Worm (Caenorhabditis elegans): Measurements from ENCODE around the gene idpp-12.

The idpp-12 gene

DNA sequence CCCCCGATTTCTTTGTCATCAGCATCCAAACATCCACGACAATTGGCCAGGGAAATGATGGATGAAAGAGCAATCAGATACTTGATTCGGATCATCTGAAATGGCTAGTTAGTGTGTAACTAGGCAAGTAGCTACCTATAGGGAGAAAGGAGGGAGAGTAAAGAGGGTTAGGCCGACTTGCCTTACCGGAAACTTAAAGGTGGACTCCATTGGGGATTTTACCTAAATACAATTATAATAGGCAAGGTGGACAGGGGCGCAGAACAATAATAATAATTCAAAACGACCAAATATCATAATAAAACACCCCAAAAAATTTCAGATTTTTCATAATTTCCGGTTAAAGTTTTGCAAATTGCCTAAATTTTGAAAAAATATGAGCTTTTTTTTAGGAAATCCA, 36.2 kb upstream of the idpp-12 start, which contains the start of gene clec-173:
Gene clec-173, minus strand, starts transcription at position 101 of the 400 bp plus-strand sequence.
- TF ChIP-seq mes-2 (tag; optimal IDR thresholded peaks at IDR 0.05; ENCODE audit: poor library complexity, severe bottlenecking) (no peak), spr-1 (tag; optimal IDR thresholded peaks at IDR 0.05) (no peak), lin-1 (GFP tag; IDR thresholded peaks at IDR 0.05) (no peak), ceh-28 (tag; optimal IDR thresholded peaks at IDR 0.05) (no peak), lin-13 (GFP tag; optimal IDR thresholded peaks at IDR 0.05) (no peak), nhr-6 (tag; optimal IDR thresholded peaks at IDR 0.05) (no peak), zip-2 (tag; optimal IDR thresholded peaks at IDR 0.05) (no peak), daf-8 (GFP tag; IDR thresholded peaks at IDR 0.05) (no peak), F26F4.8 (GFP tag; conservative IDR thresholded peaks at IDR 0.05) (no peak), skn-1 (tag; optimal IDR thresholded peaks at IDR 0.05) (no peak), mdl-1 (tag; optimal IDR thresholded peaks at IDR 0.05) (no peak), hlh-11 (tag; optimal IDR thresholded peaks at IDR 0.05) (no peak), hmg-1.1 (GFP tag; IDR thresholded peaks at IDR 0.05) (no peak), zfp-3 (GFP tag; conservative IDR thresholded peaks at IDR 0.05) (no peak), T26A8.4 (GFP tag; IDR thresholded peaks at IDR 0.05) (no peak), hif-1 (tag; optimal IDR thresholded peaks at IDR 0.05) (no peak), php-3 (GFP tag; IDR thresholded peaks at IDR 0.05) (no peak)

DNA sequence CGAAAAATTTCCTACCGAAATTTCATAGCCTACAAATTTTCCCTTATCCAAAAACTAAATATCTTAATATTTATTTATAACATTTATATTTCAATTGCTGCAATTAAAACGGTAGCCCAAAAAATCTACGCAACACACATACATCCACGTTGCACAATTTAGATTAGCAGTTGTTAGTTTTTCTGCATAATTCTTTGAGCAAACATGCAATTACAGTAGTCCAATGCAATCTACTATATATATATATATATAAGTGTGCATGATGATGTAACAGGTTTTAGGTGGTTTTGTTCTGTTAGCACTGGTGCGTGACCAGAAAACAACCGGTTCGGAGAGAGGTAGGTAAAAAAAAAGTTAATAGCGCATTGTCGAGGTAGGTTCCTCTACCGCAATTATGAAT, 32.4 kb upstream of the idpp-12 start:
- TF ChIP-seq unc-130 (GFP tag; optimal IDR thresholded peaks at IDR 0.05) (no peak), duxl-1 (tag; optimal IDR thresholded peaks at IDR 0.05; ENCODE audit: poor library complexity) (no peak), mdl-1 (tag; optimal IDR thresholded peaks at IDR 0.05) (no peak), dmd-8 (GFP tag; IDR thresholded peaks at IDR 0.05) (no peak), lin-38 (GFP tag; IDR thresholded peaks at IDR 0.05) (no peak), cey-2 (tag; optimal IDR thresholded peaks at IDR 0.05; ENCODE audit: borderline replicate concordance, insufficient read depth) (no peak), rbr-2 (tag; optimal IDR thresholded peaks at IDR 0.05) (no peak), lin-1 (GFP tag; IDR thresholded peaks at IDR 0.05) (no peak), arid-1 (GFP tag; conservative IDR thresholded peaks at IDR 0.05) (no peak), Y105C5A.15 (GFP tag; IDR thresholded peaks at IDR 0.05) (no peak), saeg-2 (GFP tag; IDR thresholded peaks at IDR 0.05) (no peak)

DNA sequence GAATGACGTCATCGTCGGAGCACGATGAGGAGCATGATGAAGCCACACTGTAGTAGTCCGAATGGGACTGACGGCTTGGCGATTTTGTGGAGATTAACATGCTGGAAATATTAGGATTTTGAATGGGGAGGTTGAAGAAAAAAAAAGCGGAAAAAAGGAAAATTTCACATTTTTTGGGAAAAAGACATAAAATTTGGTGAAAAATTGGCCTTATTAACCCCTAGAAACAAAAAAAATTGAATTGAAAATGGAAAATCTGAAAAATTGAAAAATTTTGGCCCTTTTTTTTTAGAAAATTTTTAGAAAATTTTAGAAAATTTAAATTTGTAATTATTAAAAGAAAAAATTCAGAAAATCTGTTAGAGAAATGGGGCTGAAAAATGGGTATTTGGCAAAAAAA, 30.5 kb upstream of the idpp-12 start, which contains the start of gene T26C12.3:
Gene T26C12.3, minus strand, starts transcription at position 101 of the 400 bp plus-strand sequence.
- TF ChIP-seq nhr-77 (tag; optimal IDR thresholded peaks at IDR 0.05) (no peak), D1046.2 (GFP tag; IDR thresholded peaks at IDR 0.05) (no peak), ceh-20 (GFP tag; IDR thresholded peaks at IDR 0.05) (no peak), hlh-11 (tag; optimal IDR thresholded peaks at IDR 0.05) (no peak), nhr-28 (tag; optimal IDR thresholded peaks at IDR 0.05) (no peak), daf-8 (GFP tag; IDR thresholded peaks at IDR 0.05) (no peak), T26A8.4 (GFP tag; IDR thresholded peaks at IDR 0.05) (no peak), ama-1 (optimal IDR thresholded peaks at IDR 0.05) (no peak), lin-1 (GFP tag; IDR thresholded peaks at IDR 0.05) (no peak), zag-1 (tag; optimal IDR thresholded peaks at IDR 0.05) (no peak), hlh-30 (tag; optimal IDR thresholded peaks at IDR 0.05; ENCODE audit: insufficient read depth) (no peak), T20F7.1 (GFP tag; optimal IDR thresholded peaks at IDR 0.05) (no peak), spr-3 (GFP tag; optimal IDR thresholded peaks at IDR 0.05) (no peak), daf-12 (tag; optimal IDR thresholded peaks at IDR 0.05) (no peak), nhr-111 (GFP tag; optimal IDR thresholded peaks at IDR 0.05) (no peak), F49E8.2 (tag; optimal IDR thresholded peaks at IDR 0.05; ENCODE audit: borderline replicate concordance) (no peak), nhr-6 (tag; optimal IDR thresholded peaks at IDR 0.05) (no peak), ztf-7 (tag; optimal IDR thresholded peaks at IDR 0.05) (no peak), php-3 (GFP tag; IDR thresholded peaks at IDR 0.05) (no peak)
